Fruit fly (Drosophila melanogaster) whole organism, embryonic: ENCODE measurements around the gene CG18577.

Experiments used
- Bteb2 ChIP-seq: fragments of 200-800 bp; sonication (Bioruptor generic); optimal IDR thresholded peaks from 2 replicates; lab custom pipeline; 2016; ENCODE audit warnings: missing biosample characterization, missing genetic modification characterization
- CG11456 ChIP-seq: fragments of 200-800 bp; sonication (Bioruptor generic); IDR thresholded peaks from 3 replicates; pipeline ENCODE4 v1.3.6; 2022; ENCODE audit warnings: missing biosample characterization, missing genetic modification characterization
- CG11504 ChIP-seq: fragments of 200-800 bp; sonication (Bioruptor generic); optimal IDR thresholded peaks from 3 replicates; lab custom pipeline; 2019; ENCODE audit warnings: missing biosample characterization, mild to moderate bottlenecking, missing genetic modification characterization, moderate library complexity
- CG12071 ChIP-seq: fragments of 200-800 bp; sonication (Bioruptor generic); optimal IDR thresholded peaks from 3 replicates; lab custom pipeline; 2018; ENCODE audit warnings: missing biosample characterization, mild to moderate bottlenecking, missing genetic modification characterization
- CG12744 ChIP-seq: fragments of 200-800 bp; sonication (Bioruptor generic); optimal IDR thresholded peaks from 2 replicates; lab custom pipeline; 2016; ENCODE audit warnings: missing biosample characterization, missing genetic modification characterization
- CG13123 ChIP-seq: fragments of 200-800 bp; sonication (Bioruptor generic); optimal IDR thresholded peaks from 2 replicates; lab custom pipeline; 2016; ENCODE audit warnings: missing biosample characterization, missing genetic modification characterization
- CG15269 ChIP-seq: fragments of 200-800 bp; sonication (Bioruptor generic); optimal IDR thresholded peaks from 2 replicates; lab custom pipeline; 2018; ENCODE audit warnings: missing biosample characterization, mild to moderate bottlenecking, missing genetic modification characterization, moderate library complexity
- CG1832 ChIP-seq: fragments of 200-800 bp; sonication (Bioruptor generic); optimal IDR thresholded peaks from 2 replicates; lab custom pipeline; 2017; ENCODE audit warnings: missing biosample characterization, mild to moderate bottlenecking, missing genetic modification characterization, inconsistent platforms
- CG2678 ChIP-seq: fragments of 200-800 bp; sonication (Bioruptor generic); optimal IDR thresholded peaks from 3 replicates; lab custom pipeline; 2019; ENCODE audit warnings: missing biosample characterization, mild to moderate bottlenecking, missing genetic modification characterization, moderate library complexity
- CG4360 ChIP-seq: fragments of 200-800 bp; sonication (Bioruptor generic); IDR thresholded peaks from 2 replicates; pipeline ENCODE4 v1.3.6; 2022; ENCODE audit warnings: missing biosample characterization, missing genetic modification characterization
- CG43689 ChIP-seq: fragments of 200-800 bp; sonication (Bioruptor generic); IDR thresholded peaks from 2 replicates; pipeline ENCODE4 v1.3.6; 2022; ENCODE audit warnings: missing biosample characterization, missing genetic modification characterization
- CG6175 ChIP-seq: fragments of 200-800 bp; sonication (Bioruptor generic); IDR thresholded peaks from 3 replicates; pipeline ENCODE4 v1.3.6; 2022; ENCODE audit warnings: missing biosample characterization, missing genetic modification characterization
- CG6272 ChIP-seq: fragments of 200-800 bp; sonication (Bioruptor generic); IDR thresholded peaks from 2 replicates; pipeline ENCODE4 v1.3.6; 2022; ENCODE audit warnings: missing biosample characterization, missing genetic modification characterization
- CG6765 ChIP-seq: fragments of 200-800 bp; sonication (Bioruptor generic); optimal IDR thresholded peaks from 3 replicates; lab custom pipeline; 2017; ENCODE audit warnings: missing biosample characterization, mild to moderate bottlenecking, missing genetic modification characterization
- CG7271 ChIP-seq: fragments of 200-800 bp; sonication (Bioruptor generic); optimal IDR thresholded peaks from 2 replicates; lab custom pipeline; 2018; ENCODE audit warnings: missing biosample characterization, mild to moderate bottlenecking, missing genetic modification characterization, moderate library complexity
- CG7745 ChIP-seq: fragments of 200-800 bp; sonication (Bioruptor generic); optimal IDR thresholded peaks from 2 replicates; lab custom pipeline; 2018; ENCODE audit warnings: missing biosample characterization, mild to moderate bottlenecking, missing genetic modification characterization, moderate library complexity
- CG7987 ChIP-seq: fragments of 200-800 bp; sonication (Bioruptor generic); optimal IDR thresholded peaks from 2 replicates; lab custom pipeline; 2018; ENCODE audit warnings: missing biosample characterization, mild to moderate bottlenecking, missing genetic modification characterization, moderate library complexity
- Fer1 ChIP-seq: fragments of 200-800 bp; sonication (Bioruptor generic); optimal IDR thresholded peaks from 2 replicates; lab custom pipeline; 2017; ENCODE audit warnings: missing biosample characterization, mild to moderate bottlenecking, missing genetic modification characterization
- HLHmδ ChIP-seq: fragments of 200-800 bp; sonication (Bioruptor generic); optimal IDR thresholded peaks from 2 replicates; lab custom pipeline; 2018; ENCODE audit warnings: missing biosample characterization, mild to moderate bottlenecking, missing genetic modification characterization, moderate library complexity
- Hr3 ChIP-seq: fragments of 200-800 bp; sonication (Bioruptor generic); optimal IDR thresholded peaks from 3 replicates; lab custom pipeline; 2016; ENCODE audit warnings: missing biosample characterization, missing genetic modification characterization
- Hr78 ChIP-seq, 2 experiments: fragments of 200-800 bp in 1 of 2; fragments of >200 bp in 1 of 2; sonication (Bioruptor generic) in 1 of 2; optimal IDR thresholded peaks; 2 replicates each; lab custom pipeline; 2017 to 2019; ENCODE audit warnings: missing biosample characterization in 2 of 2, missing genetic modification characterization in 2 of 2, mild to moderate bottlenecking in 1 of 2, moderate library complexity in 1 of 2
- Lhr ChIP-seq: fragments of 200-800 bp; sonication (Bioruptor generic); optimal IDR thresholded peaks from 3 replicates; lab custom pipeline; 2017; ENCODE audit warnings: mild to moderate bottlenecking, missing biosample characterization, missing genetic modification reagents, missing genetic modification characterization
- NFAT ChIP-seq: fragments of 200-800 bp; sonication (Bioruptor generic); IDR thresholded peaks from 2 replicates; pipeline ENCODE4 v1.3.6; 2022; ENCODE audit warnings: missing biosample characterization, missing genetic modification characterization
- Side ChIP-seq: fragments of 200-800 bp; sonication (Bioruptor generic); optimal IDR thresholded peaks from 2 replicates; lab custom pipeline; 2016; ENCODE audit warnings: missing biosample characterization, missing genetic modification characterization
- Sox100B ChIP-seq: fragments of 200-800 bp; sonication (Bioruptor generic); optimal IDR thresholded peaks from 3 replicates; lab custom pipeline; 2018; ENCODE audit warnings: missing biosample characterization, mild to moderate bottlenecking, missing genetic modification characterization
- Tbp ChIP-seq: fragments of >200 bp; optimal IDR thresholded peaks from 2 replicates; lab custom pipeline; 2018; ENCODE audit warnings: missing biosample characterization, missing genetic modification characterization
- Usf ChIP-seq: fragments of 200-800 bp; sonication (Bioruptor generic); optimal IDR thresholded peaks from 2 replicates; lab custom pipeline; 2017; ENCODE audit warnings: missing genotype, missing biosample characterization, missing genetic modification characterization
- ase ChIP-seq: fragments of 200-800 bp; sonication (Bioruptor generic); IDR thresholded peaks from 3 replicates; pipeline ENCODE4 v1.3.6; 2022; ENCODE audit warnings: missing biosample characterization, missing genetic modification characterization
- ash1 ChIP-seq: fragments of 200-800 bp; sonication (Bioruptor generic); optimal IDR thresholded peaks from 2 replicates; lab custom pipeline; 2018; ENCODE audit warnings: missing biosample characterization, mild to moderate bottlenecking, missing genetic modification characterization
- bbx ChIP-seq: fragments of 200-800 bp; sonication (Bioruptor generic); IDR thresholded peaks from 2 replicates; pipeline ENCODE4 v1.3.6; 2022; ENCODE audit warnings: missing biosample characterization, missing genetic modification characterization; ENCODE audit not compliant: partially characterized antibody
- br ChIP-seq: fragments of >200 bp; optimal IDR thresholded peaks from 2 replicates; lab custom pipeline; 2017
- cwo ChIP-seq: fragments of 200-800 bp; sonication (Bioruptor generic); optimal IDR thresholded peaks from 3 replicates; lab custom pipeline; 2017; ENCODE audit warnings: missing biosample characterization, missing genetic modification characterization, mild to moderate bottlenecking, moderate library complexity, missing genetic modification reagents
- disco-r ChIP-seq: fragments of 200-800 bp; sonication (Bioruptor generic); optimal IDR thresholded peaks from 2 replicates; lab custom pipeline; 2016; ENCODE audit warnings: missing biosample characterization, missing genetic modification characterization
- dysf ChIP-seq: fragments of 200-800 bp; sonication (Bioruptor generic); IDR thresholded peaks from 3 replicates; pipeline ENCODE4 v1.3.6; 2022; ENCODE audit warnings: missing biosample characterization, missing genetic modification characterization
- eyg ChIP-seq: fragments of 200-800 bp; sonication (Bioruptor generic); optimal IDR thresholded peaks from 3 replicates; lab custom pipeline; 2016; ENCODE audit warnings: missing biosample characterization, missing genetic modification characterization
- fd102C ChIP-seq: fragments of 200-800 bp; sonication (Bioruptor generic); optimal IDR thresholded peaks from 2 replicates; lab custom pipeline; 2018; ENCODE audit warnings: missing biosample characterization, mild to moderate bottlenecking, missing genetic modification characterization, moderate library complexity
- h ChIP-seq: fragments of >200 bp; optimal IDR thresholded peaks from 2 replicates; lab custom pipeline; 2017
- inv ChIP-seq: fragments of 200-800 bp; sonication (Bioruptor generic); IDR thresholded peaks from 2 replicates; pipeline ENCODE4 v1.3.6; 2022; ENCODE audit warnings: missing biosample characterization, missing genetic modification characterization; ENCODE audit not compliant: partially characterized antibody
- knrl ChIP-seq: fragments of 200-800 bp; sonication (Bioruptor generic); IDR thresholded peaks from 3 replicates; pipeline ENCODE4 v1.3.6; 2022; ENCODE audit warnings: missing biosample characterization, missing genetic modification characterization; ENCODE audit not compliant: partially characterized antibody
- pan ChIP-seq, 4 experiments: fragments of >200 bp in 3 of 4; fragments of 200-800 bp in 1 of 4; sonication (Bioruptor generic) in 1 of 4; optimal IDR thresholded peaks in 3 of 4; IDR thresholded peaks in 1 of 4; 2 replicates each; pipeline versions ENCODE4 v1.3.6 to Lab custom; 2017 to 2022; ENCODE audit warnings: missing biosample characterization in 2 of 4, missing genetic modification characterization in 2 of 4, mixed read lengths in 1 of 4
- peb ChIP-seq: fragments of 200-800 bp; sonication (Bioruptor generic); IDR thresholded peaks from 2 replicates; pipeline ENCODE4 v1.3.6; 2022; ENCODE audit warnings: missing biosample characterization, missing genetic modification characterization
- pho ChIP-seq: fragments of 200-800 bp; sonication (Bioruptor generic); optimal IDR thresholded peaks from 2 replicates; lab custom pipeline; 2016; ENCODE audit warnings: missing biosample characterization, missing genetic modification characterization
- psq ChIP-seq: fragments of 200-800 bp; sonication (Bioruptor generic); optimal IDR thresholded peaks from 2 replicates; lab custom pipeline; 2017; ENCODE audit warnings: missing biosample characterization, missing genetic modification characterization
- sima ChIP-seq: fragments of 200-800 bp; sonication (Bioruptor generic); optimal IDR thresholded peaks from 2 replicates; lab custom pipeline; 2016; ENCODE audit warnings: missing biosample characterization, missing genetic modification characterization
- slou ChIP-seq: fragments of 200-800 bp; sonication (Bioruptor generic); optimal IDR thresholded peaks from 3 replicates; lab custom pipeline; 2016; ENCODE audit warnings: missing biosample characterization, missing genetic modification characterization
- sna ChIP-seq: fragments of 200-800 bp; sonication (Bioruptor generic); IDR thresholded peaks from 2 replicates; pipeline ENCODE4 v1.3.6; 2022; ENCODE audit warnings: missing biosample characterization, missing genetic modification characterization; ENCODE audit not compliant: partially characterized antibody
- vvl ChIP-seq: fragments of 200-800 bp; sonication (Bioruptor generic); IDR thresholded peaks from 2 replicates; pipeline ENCODE4 v1.3.6; 2022; ENCODE audit warnings: missing biosample characterization, missing genetic modification characterization
- wdn ChIP-seq: fragments of 200-800 bp; sonication (Bioruptor generic); IDR thresholded peaks from 2 replicates; pipeline ENCODE4 v1.3.6; 2022; ENCODE audit warnings: missing biosample characterization, missing genetic modification characterization
- yki ChIP-seq: fragments of >200 bp; optimal IDR thresholded peaks from 3 replicates; lab custom pipeline; 2018
- zf30C ChIP-seq: fragments of 200-800 bp; sonication (Bioruptor generic); optimal IDR thresholded peaks from 3 replicates; lab custom pipeline; 2018; ENCODE audit warnings: missing biosample characterization, mild to moderate bottlenecking, missing genetic modification characterization

The CG18577 gene

dm6 chr3R:11209801-11210402 is 14.0 kb downstream of the CG18577 start, which contains the start of the genes SdhC and Tctp (continued):
- peak; percentile 41 for TF ChIP-seq Hr3 (GFP tag; lab: Kevin White, UChicago)
- peak; percentile 40 for TF ChIP-seq CG13123 (GFP tag; lab: Kevin White, UChicago)
- no peak for TF ChIP-seq sima (GFP tag; lab: Kevin White, UChicago)
- peak; percentile 55 for TF ChIP-seq pho (GFP tag; lab: Kevin White, UChicago)
- peak; percentile 60 for TF ChIP-seq CG11504 (tag; lab: Kevin White, UChicago)
- peak; percentile 61 for TF ChIP-seq Sox100B
- TF ChIP-seq CG12071 (GFP tag; lab: Kevin White, UChicago): no peak
- peak; percentile 3 for TF ChIP-seq slou
- TF ChIP-seq bbx (GFP tag; lab: Robert Waterston, UW): peak; percentile 56
- TF ChIP-seq CG11456 (GFP tag; lab: Robert Waterston, UW): peak; percentile 23; the same call in 2 of the 3 replicates
- peak; percentile 51 for TF ChIP-seq HLHmδ (GFP tag; lab: Kevin White, UChicago)
- TF ChIP-seq dysf (GFP tag; lab: Robert Waterston, UW): no peak
- peak; percentile 40 for TF ChIP-seq CG6765 (GFP tag; lab: Kevin White, UChicago)
- 0 out of 2 replicates have a peak, but pooled peaks have one; percentile 7 for TF ChIP-seq peb (GFP tag; lab: Robert Waterston, UW)
- TF ChIP-seq fd102C (GFP tag; lab: Kevin White, UChicago): no peak
- TF ChIP-seq Lhr: peak; percentile 58
- TF ChIP-seq sna (GFP tag; lab: Robert Waterston, UW): 0 out of 2 replicates have a peak, but pooled peaks have one; percentile 4
- no peak for TF ChIP-seq zf30C (GFP tag; lab: Kevin White, UChicago)
- no peak for TF ChIP-seq pan (optimal IDR thresholded peaks at IDR 0.05; lab: Kevin White, UChicago)
- peak in 1 of 2 experiments; percentile 29 for TF ChIP-seq pan (GFP tag; optimal IDR thresholded peaks at IDR 0.05 in 1 of 2, IDR thresholded peaks at IDR 0.05 in 1 of 2)
- peak; percentile 52 for TF ChIP-seq CG2678 (tag; lab: Kevin White, UChicago)
- no peak for TF ChIP-seq ash1 (GFP tag; lab: Kevin White, UChicago)
- no peak for TF ChIP-seq CG1832 (GFP tag; lab: Kevin White, UChicago)
- peak; percentile 33; the same call in 1 of the 2 replicates for TF ChIP-seq NFAT
- 0 out of 2 replicates have a peak, but pooled peaks have one; percentile 33 for TF ChIP-seq CG6272
- TF ChIP-seq disco-r (GFP tag; lab: Kevin White, UChicago): no peak
- TF ChIP-seq CG43689 (GFP tag; lab: Robert Waterston, UW): no peak
- TF ChIP-seq ase: no peak
- TF ChIP-seq br (lab: Kevin White, UChicago): no peak
- TF ChIP-seq Hr78 (GFP tag; optimal IDR thresholded peaks at IDR 0.05; lab: Kevin White, UChicago): no peak
- TF ChIP-seq CG7987 (GFP tag; lab: Kevin White, UChicago): no peak
- TF ChIP-seq Usf: no peak
- TF ChIP-seq psq (GFP tag; lab: Kevin White, UChicago): no peak
- TF ChIP-seq CG7745: no peak
- TF ChIP-seq CG12744 (GFP tag; lab: Kevin White, UChicago): no peak
- TF ChIP-seq CG4360 (GFP tag; lab: Robert Waterston, UW): no peak
- TF ChIP-seq CG15269 (tag; lab: Kevin White, UChicago): peak; percentile 51
- no peak for TF ChIP-seq wdn (GFP tag; lab: Robert Waterston, UW)
- TF ChIP-seq knrl (GFP tag; lab: Robert Waterston, UW): peak; percentile 48; the same call in 2 of the 3 replicates
- TF ChIP-seq CG7271 (tag; lab: Kevin White, UChicago): peak; percentile 26
- no peak for TF ChIP-seq CG6175 (GFP tag; lab: Robert Waterston, UW)
- TF ChIP-seq eyg (GFP tag; lab: Kevin White, UChicago): no peak
- TF ChIP-seq h (lab: Kevin White, UChicago): no peak
- 0 out of 2 replicates have a peak, but pooled peaks have one; percentile 34 for TF ChIP-seq vvl (GFP tag; lab: Robert Waterston, UW)
- TF ChIP-seq Fer1 (GFP tag; lab: Kevin White, UChicago): peak; percentile 50
- no peak for TF ChIP-seq Tbp (GFP tag; lab: Kevin White, UChicago)
- no peak for TF ChIP-seq yki
- TF ChIP-seq Side: no peak
- TF ChIP-seq Bteb2 (GFP tag; lab: Kevin White, UChicago): peak; percentile 46
- peak; percentile 25; the same call in 1 of the 2 replicates for TF ChIP-seq inv (GFP tag; lab: Robert Waterston, UW)
- TF ChIP-seq cwo: no peak
